Fruit fly (Drosophila melanogaster): ENCODE results near the gene CG14740.
A peak's percentile ranks its signal among the peaks of the same experiment; 100 is the strongest.

The CG14740 gene

DNA sequence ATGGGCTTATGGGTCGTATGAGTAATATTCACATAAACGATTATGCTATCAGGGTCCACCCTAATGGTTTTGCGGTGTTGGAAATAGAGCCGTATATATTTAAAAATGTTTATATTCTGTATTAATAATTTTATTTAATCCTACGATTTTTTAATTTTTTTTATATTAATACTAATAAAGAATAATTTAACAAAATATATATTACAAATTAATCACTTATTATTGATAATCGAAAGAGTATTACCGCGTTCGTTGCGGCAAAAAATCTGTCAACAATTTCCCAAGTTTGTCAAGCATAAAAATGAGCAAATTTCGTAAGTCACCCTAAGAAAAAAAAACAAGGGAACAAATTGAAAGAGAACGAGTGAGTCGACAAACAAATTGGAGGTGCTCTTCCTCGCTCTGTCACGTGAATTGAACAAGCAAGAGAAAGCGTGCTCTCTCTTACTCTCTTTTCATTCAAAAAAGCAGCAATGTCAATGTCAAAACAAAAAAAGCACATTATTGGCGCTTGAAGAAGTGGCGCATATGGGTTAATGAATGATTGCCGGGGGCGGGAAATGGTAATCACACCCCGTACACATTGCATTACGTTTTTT, 17.7 kb upstream of the CG14740 start:
- TF ChIP-seq Myc (optimal IDR thresholded peaks at IDR 0.05) (no peak), Dif (GFP tag; optimal IDR thresholded peaks at IDR 0.05; ENCODE audit: partially characterized antibody) (peak; percentile 3), Hnf4 (GFP tag; optimal IDR thresholded peaks at IDR 0.05) (no peak)

DNA sequence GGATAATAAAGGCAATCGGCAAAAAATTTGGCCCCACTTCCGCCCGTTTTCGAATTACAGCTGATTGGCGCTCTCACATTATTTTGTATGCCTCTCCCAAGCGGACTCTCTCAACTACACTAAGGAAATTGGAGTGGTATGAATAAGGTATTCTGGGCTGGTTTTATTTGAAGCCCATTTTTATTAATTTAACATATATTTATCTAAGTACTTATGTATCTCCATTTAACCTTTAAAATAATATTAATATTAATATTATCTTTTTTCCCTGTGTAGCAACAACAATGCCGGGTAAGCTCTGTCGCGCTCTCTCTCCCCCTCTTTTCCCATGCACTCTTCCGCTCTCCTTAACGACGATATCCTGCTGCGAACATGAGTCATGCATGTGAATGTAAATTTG, 16.2 kb upstream of the CG14740 start:
- TF ChIP-seq usp (GFP tag; optimal IDR thresholded peaks at IDR 0.05), result no peak
- TF ChIP-seq psq (GFP tag; optimal IDR thresholded peaks at IDR 0.05), result peak; percentile 68
- no peak for TF ChIP-seq Abd-B (GFP tag; optimal IDR thresholded peaks at IDR 0.05)
- no peak for TF ChIP-seq dl (GFP tag; optimal IDR thresholded peaks at IDR 0.05; ENCODE audit: insufficient read depth in 1 of 2, partially characterized antibody in 2 of 2)
- TF ChIP-seq Dif (GFP tag; optimal IDR thresholded peaks at IDR 0.05; ENCODE audit: partially characterized antibody), result no peak
- TF ChIP-seq brk (GFP tag; optimal IDR thresholded peaks at IDR 0.05), result peak; percentile 47
- TF ChIP-seq woc (GFP tag; optimal IDR thresholded peaks at IDR 0.05), result peak; percentile 21
- TF ChIP-seq dmrt93B (GFP tag; optimal IDR thresholded peaks at IDR 0.05), result peak; percentile 70
- TF ChIP-seq N (GFP tag; optimal IDR thresholded peaks at IDR 0.05), result no peak
- peak; percentile 52 for TF ChIP-seq sage (GFP tag; optimal IDR thresholded peaks at IDR 0.05)
- TF ChIP-seq Sp1 (GFP tag; optimal IDR thresholded peaks at IDR 0.05), result peak; percentile 84
- peak in 1 of 2 experiments; percentile 80 for TF ChIP-seq foxo (GFP tag; optimal IDR thresholded peaks at IDR 0.05)
- TF ChIP-seq GATAd (GFP tag; optimal IDR thresholded peaks at IDR 0.05), result no peak
- TF ChIP-seq ey (GFP tag; optimal IDR thresholded peaks at IDR 0.05), result peak; percentile 5
- TF ChIP-seq fru (GFP tag; optimal IDR thresholded peaks at IDR 0.05), result peak; percentile 72
- TF ChIP-seq Hr83 (GFP tag; optimal IDR thresholded peaks at IDR 0.05; ENCODE audit: poor library complexity, severe bottlenecking), result no peak
- TF ChIP-seq pan (optimal IDR thresholded peaks at IDR 0.05), result no peak
- TF ChIP-seq Hnf4 (GFP tag; optimal IDR thresholded peaks at IDR 0.05), result peak; percentile 56
- TF ChIP-seq h (GFP tag; optimal IDR thresholded peaks at IDR 0.05), result peak; percentile 78
- TF ChIP-seq rgr (GFP tag; optimal IDR thresholded peaks at IDR 0.05), result peak; percentile 82
- peak; percentile 43 for TF ChIP-seq br (GFP tag; optimal IDR thresholded peaks at IDR 0.05)
- no peak for TF ChIP-seq Rel (GFP tag; optimal IDR thresholded peaks at IDR 0.05)
- TF ChIP-seq Rel (tag; optimal IDR thresholded peaks at IDR 0.05), result peak; percentile 64
- TF ChIP-seq Mio (GFP tag; optimal IDR thresholded peaks at IDR 0.05), result no peak
- peak; percentile 93 for TF ChIP-seq HLH106 (tag; optimal IDR thresholded peaks at IDR 0.05)
- TF ChIP-seq lola (GFP tag; optimal IDR thresholded peaks at IDR 0.05), result no peak
- TF ChIP-seq jim (GFP tag; optimal IDR thresholded peaks at IDR 0.05), result no peak
- TF ChIP-seq tai (GFP tag; optimal IDR thresholded peaks at IDR 0.05), result no peak
- peak; percentile 75 for TF ChIP-seq CG9705 (GFP tag; optimal IDR thresholded peaks at IDR 0.05)
- TF ChIP-seq OdsH (GFP tag; optimal IDR thresholded peaks at IDR 0.05), result peak; percentile 68
- no peak for TF ChIP-seq dsf (GFP tag; optimal IDR thresholded peaks at IDR 0.05; ENCODE audit: borderline replicate concordance)

DNA sequence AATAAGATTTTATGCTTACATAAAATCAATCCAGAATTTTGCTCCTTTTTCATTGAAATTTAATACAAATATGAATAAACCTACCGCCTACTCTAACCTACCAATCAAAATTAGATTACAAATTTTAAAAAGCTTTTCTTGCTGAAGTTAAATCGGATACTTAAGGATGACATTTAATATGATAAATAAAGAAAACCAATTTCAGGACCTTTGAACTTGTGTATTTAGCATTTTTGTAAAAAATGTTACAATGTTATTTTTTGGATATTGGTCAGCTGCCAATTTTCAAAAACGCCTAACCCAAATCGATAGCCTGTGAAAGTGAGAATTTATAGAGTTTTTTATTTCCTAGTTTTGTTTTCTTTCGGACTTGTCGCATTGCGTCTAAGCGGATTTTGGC, 13.6 kb downstream of the CG14740 start, which contains the start of gene CG14739:
CG14739 (minus strand) TSS at position 101 of the 400 bp plus-strand sequence.
- no peak for TF ChIP-seq dl (GFP tag; optimal IDR thresholded peaks at IDR 0.05; ENCODE audit: insufficient read depth in 1 of 2, partially characterized antibody in 2 of 2)
- TF ChIP-seq br (GFP tag; optimal IDR thresholded peaks at IDR 0.05), result no peak
- TF ChIP-seq N (GFP tag; optimal IDR thresholded peaks at IDR 0.05), result no peak
- TF ChIP-seq Hnf4 (GFP tag; optimal IDR thresholded peaks at IDR 0.05), result no peak
- TF ChIP-seq sage (GFP tag; optimal IDR thresholded peaks at IDR 0.05), result no peak
- no peak for TF ChIP-seq Dif (GFP tag; optimal IDR thresholded peaks at IDR 0.05; ENCODE audit: partially characterized antibody)
- no peak for TF ChIP-seq Vsx2 (GFP tag; optimal IDR thresholded peaks at IDR 0.05; ENCODE audit: partially characterized antibody)
- no peak for TF ChIP-seq dmrt93B (GFP tag; optimal IDR thresholded peaks at IDR 0.05)
- no peak for TF ChIP-seq Rel (GFP tag; optimal IDR thresholded peaks at IDR 0.05)
- TF ChIP-seq Rel (tag; optimal IDR thresholded peaks at IDR 0.05), result no peak

DNA sequence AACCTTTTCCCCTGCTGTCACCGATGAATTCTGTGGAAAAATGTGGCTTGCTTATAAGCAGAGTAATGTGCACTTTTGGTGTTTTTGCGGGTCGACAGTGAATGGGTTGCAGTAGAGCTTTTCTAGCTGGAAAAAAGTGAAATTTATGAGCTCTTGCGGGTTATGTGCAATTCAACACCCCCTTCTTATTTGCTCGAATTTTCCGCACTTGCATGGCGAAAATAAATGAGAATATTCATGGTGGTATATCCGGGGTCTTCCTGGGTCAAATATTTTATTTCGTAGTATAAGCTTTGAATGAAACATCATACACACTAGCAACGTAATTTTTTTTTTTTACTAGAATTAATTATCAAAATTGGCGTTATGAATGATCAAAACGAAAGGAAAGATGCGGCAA, 22.5 kb downstream of the CG14740 start, which contains the start of gene CG14736:
CG14736 (plus strand) TSS at position 301 of the 400 bp plus-strand sequence.
- no peak for TF ChIP-seq sage (GFP tag; optimal IDR thresholded peaks at IDR 0.05)
- no peak for TF ChIP-seq HLH106 (tag; optimal IDR thresholded peaks at IDR 0.05)
- no peak for TF ChIP-seq Sp1 (GFP tag; optimal IDR thresholded peaks at IDR 0.05)
- TF ChIP-seq OdsH (GFP tag; optimal IDR thresholded peaks at IDR 0.05), result no peak
- TF ChIP-seq Hr83 (GFP tag; optimal IDR thresholded peaks at IDR 0.05; ENCODE audit: poor library complexity, severe bottlenecking), result no peak
- TF ChIP-seq CrebA (GFP tag; optimal IDR thresholded peaks at IDR 0.05; ENCODE audit: borderline replicate concordance), result no peak
- no peak for TF ChIP-seq sv (GFP tag; optimal IDR thresholded peaks at IDR 0.05)
- TF ChIP-seq Hnf4 (GFP tag; optimal IDR thresholded peaks at IDR 0.05), result no peak
- TF ChIP-seq rgr (GFP tag; optimal IDR thresholded peaks at IDR 0.05), result no peak
- no peak for TF ChIP-seq Hr78 (GFP tag; optimal IDR thresholded peaks at IDR 0.05)
- no peak for TF ChIP-seq Dfd (GFP tag; optimal IDR thresholded peaks at IDR 0.05)
- TF ChIP-seq Myc (optimal IDR thresholded peaks at IDR 0.05), result no peak
- TF ChIP-seq Dif (GFP tag; optimal IDR thresholded peaks at IDR 0.05; ENCODE audit: partially characterized antibody), result no peak
- TF ChIP-seq ey (GFP tag; optimal IDR thresholded peaks at IDR 0.05), result no peak
- TF ChIP-seq CG9705 (GFP tag; optimal IDR thresholded peaks at IDR 0.05), result no peak
- no peak for TF ChIP-seq N (GFP tag; optimal IDR thresholded peaks at IDR 0.05)
- TF ChIP-seq h (GFP tag; optimal IDR thresholded peaks at IDR 0.05), result no peak
- TF ChIP-seq Abd-B (GFP tag; optimal IDR thresholded peaks at IDR 0.05), result no peak
- no peak for TF ChIP-seq br (GFP tag; optimal IDR thresholded peaks at IDR 0.05)
- no peak for TF ChIP-seq jim (GFP tag; optimal IDR thresholded peaks at IDR 0.05)
